Worm (Caenorhabditis elegans) whole organism, L1 larva: ENCODE measurements around the gene T28C6.7.

Experiments used
- C04F5.9 ChIP-seq: sonication (generic microtip); optimal IDR thresholded peaks from 2 replicates; lab custom pipeline; 2016; ENCODE audit warnings: missing genetic modification characterization, missing compliant biosample characterization
- C16A3.4 ChIP-seq: fragments of 150-350 bp; optimal IDR thresholded peaks from 2 replicates; lab custom pipeline; 2014; ENCODE audit warnings: missing biosample characterization, missing genetic modification characterization
- F16B12.6 ChIP-seq: fragments of 150-350 bp; optimal IDR thresholded peaks from 2 replicates; lab custom pipeline; 2014; ENCODE audit warnings: missing biosample characterization, missing genetic modification characterization
- Y116A8C.19 ChIP-seq: sonication (generic microtip); optimal IDR thresholded peaks from 2 replicates; lab custom pipeline; 2016; ENCODE audit warnings: missing compliant biosample characterization, missing genetic modification characterization, borderline replicate concordance
- aha-1 ChIP-seq: fragments of 150-350 bp; optimal IDR thresholded peaks from 2 replicates; lab custom pipeline; 2014; ENCODE audit warnings: missing biosample characterization, missing genetic modification characterization
- alr-1 ChIP-seq: fragments of 200-800 bp; sonication (Bioruptor generic); optimal IDR thresholded peaks from 2 replicates; lab custom pipeline; 2018; ENCODE audit warnings: borderline replicate concordance, mild to moderate bottlenecking, missing genetic modification characterization, missing compliant biosample characterization
- aly-2 ChIP-seq: fragments of 150-350 bp; optimal IDR thresholded peaks from 2 replicates; lab custom pipeline; 2014; ENCODE audit warnings: missing biosample characterization, missing genetic modification characterization
- ama-1 ChIP-seq: fragments of 150-350 bp; optimal IDR thresholded peaks from 2 replicates; lab custom pipeline; 2014
- blmp-1 ChIP-seq: fragments of 150-350 bp; optimal IDR thresholded peaks from 2 replicates; lab custom pipeline; 2014; ENCODE audit warnings: missing biosample characterization, missing genetic modification characterization
- dpl-1 ChIP-seq, 3 experiments: fragments of 150-350 bp in 2 of 3; sonication (generic microtip) in 1 of 3; optimal IDR thresholded peaks; 2 replicates each; lab custom pipeline; 2014 to 2017; ENCODE audit warnings: missing biosample characterization in 3 of 3, missing genetic modification characterization in 3 of 3, missing genetic modification reagents in 3 of 3
- dsc-1 ChIP-seq: sonication (generic microtip); optimal IDR thresholded peaks from 2 replicates; lab custom pipeline; 2016; ENCODE audit warnings: mild to moderate bottlenecking, missing genetic modification characterization, missing compliant biosample characterization
- efl-1 ChIP-seq, 4 experiments: fragments of 150-350 bp; optimal IDR thresholded peaks in 3 of 4; peaks in 1 of 4; 1 replicate in 1 of 4; 2 replicates in 3 of 4; lab custom pipeline; 2014; ENCODE audit warnings: missing biosample characterization in 2 of 4, missing genetic modification characterization in 2 of 4, missing genetic modification reagents in 2 of 4
- egl-13 ChIP-seq: sonication (generic microtip); optimal IDR thresholded peaks from 2 replicates; lab custom pipeline; 2016; ENCODE audit warnings: missing genotype, missing genetic modification reagents, missing genetic modification characterization, missing compliant biosample characterization
- elt-3 ChIP-seq, 6 experiments: fragments of 150-350 bp in 1 of 6; sonication (generic microtip); optimal IDR thresholded peaks; 2 replicates each; lab custom pipeline; 2017 to 2018; ENCODE audit warnings: missing biosample characterization in 6 of 6, missing genetic modification characterization in 6 of 6, inconsistent platforms in 1 of 6
- ets-5 ChIP-seq: fragments of 200-800 bp; sonication (Bioruptor generic); IDR thresholded peaks from 2 replicates; pipeline ENCODE4 v1.3.6; 2022; ENCODE audit warnings: missing genetic modification characterization, missing compliant biosample characterization
- fkh-10 ChIP-seq: sonication (generic microtip); optimal IDR thresholded peaks from 2 replicates; lab custom pipeline; 2017; ENCODE audit warnings: missing biosample characterization, missing genetic modification reagents, missing genetic modification characterization
- fos-1 ChIP-seq: fragments of 150-350 bp; optimal IDR thresholded peaks from 2 replicates; lab custom pipeline; 2014; ENCODE audit warnings: missing biosample characterization, missing genetic modification characterization
- grh-1 ChIP-seq: fragments of 200-800 bp; sonication (Bioruptor generic); IDR thresholded peaks from 2 replicates; pipeline ENCODE4 v1.3.6; 2022; ENCODE audit warnings: missing genetic modification reagents, missing genetic modification characterization, missing compliant biosample characterization
- hlh-4 ChIP-seq: sonication (generic microtip); optimal IDR thresholded peaks from 2 replicates; lab custom pipeline; 2016; ENCODE audit warnings: mild to moderate bottlenecking, missing genetic modification characterization, missing compliant biosample characterization
- jun-1 ChIP-seq: fragments of 150-350 bp; optimal IDR thresholded peaks from 2 replicates; lab custom pipeline; 2014; ENCODE audit warnings: missing biosample characterization, missing genetic modification reagents, missing genetic modification characterization
- lin-13 ChIP-seq: fragments of 150-350 bp; optimal IDR thresholded peaks from 2 replicates; lab custom pipeline; 2014; ENCODE audit warnings: missing biosample characterization, missing genetic modification reagents, missing genetic modification characterization
- lin-35 ChIP-seq, 2 experiments: fragments of 150-350 bp; optimal IDR thresholded peaks; 2 replicates each; lab custom pipeline; 2014; ENCODE audit warnings: missing biosample characterization in 2 of 2, missing genetic modification characterization in 2 of 2, missing genetic modification reagents in 2 of 2
- lir-3 ChIP-seq: sonication (generic microtip); optimal IDR thresholded peaks from 2 replicates; lab custom pipeline; 2016; ENCODE audit warnings: mild to moderate bottlenecking, missing genetic modification characterization, moderate library complexity, missing compliant biosample characterization; ENCODE audit not compliant: poor library complexity
- lsy-2 ChIP-seq, 2 experiments: fragments of 150-350 bp; optimal IDR thresholded peaks; 2 replicates each; lab custom pipeline; 2014; ENCODE audit warnings: missing biosample characterization in 2 of 2, missing genetic modification characterization in 2 of 2
- mab-9 ChIP-seq: fragments of 200-800 bp; sonication (Bioruptor generic); IDR thresholded peaks from 2 replicates; pipeline ENCODE4 v1.3.6; 2022; ENCODE audit warnings: missing genetic modification reagents, missing genetic modification characterization, missing compliant biosample characterization
- mdl-1 ChIP-seq, 2 experiments: fragments of 150-350 bp; optimal IDR thresholded peaks; 2 replicates each; lab custom pipeline; 2014 to 2017; ENCODE audit warnings: missing biosample characterization in 2 of 2, missing genetic modification characterization in 2 of 2, inconsistent platforms in 1 of 2
- mef-2 ChIP-seq: fragments of 150-350 bp; optimal IDR thresholded peaks from 2 replicates; lab custom pipeline; 2014; ENCODE audit warnings: missing biosample characterization, missing genetic modification characterization
- nhr-19 ChIP-seq: fragments of 200-800 bp; sonication (Bioruptor generic); conservative IDR thresholded peaks from 2 replicates; pipeline ENCODE4 v1.3.6; 2022; ENCODE audit warnings: missing genetic modification characterization, missing compliant biosample characterization
- nhr-20 ChIP-seq: sonication (generic microtip); optimal IDR thresholded peaks from 2 replicates; lab custom pipeline; 2016; ENCODE audit warnings: mild to moderate bottlenecking, missing genetic modification characterization, missing compliant biosample characterization
- nhr-237 ChIP-seq: fragments of 150-350 bp; optimal IDR thresholded peaks from 2 replicates; lab custom pipeline; 2014; ENCODE audit warnings: missing biosample characterization, missing genetic modification characterization
- nhr-28 ChIP-seq: fragments of 150-350 bp; optimal IDR thresholded peaks from 2 replicates; lab custom pipeline; 2014; ENCODE audit warnings: missing biosample characterization, missing genetic modification characterization
- nhr-47 ChIP-seq: sonication (generic microtip); optimal IDR thresholded peaks from 2 replicates; lab custom pipeline; 2016; ENCODE audit warnings: mild to moderate bottlenecking, missing genetic modification characterization, moderate library complexity, missing compliant biosample characterization
- nhr-71 ChIP-seq: sonication (generic microtip); optimal IDR thresholded peaks from 2 replicates; lab custom pipeline; 2016; ENCODE audit warnings: mild to moderate bottlenecking, missing genetic modification characterization, moderate library complexity, missing compliant biosample characterization
- nhr-76 ChIP-seq: sonication (generic microtip); optimal IDR thresholded peaks from 2 replicates; lab custom pipeline; 2017; ENCODE audit warnings: missing biosample characterization, missing genetic modification characterization
- pag-3 ChIP-seq: sonication (generic microtip); optimal IDR thresholded peaks from 2 replicates; lab custom pipeline; 2017; ENCODE audit warnings: missing genetic modification characterization, mild to moderate bottlenecking, missing compliant biosample characterization, antibody characterized with exemption, borderline replicate concordance; ENCODE audit not compliant: insufficient read depth
- pax-3 ChIP-seq: fragments of 200-800 bp; sonication (Bioruptor generic); optimal IDR thresholded peaks from 2 replicates; lab custom pipeline; 2018; ENCODE audit warnings: mild to moderate bottlenecking, missing genetic modification characterization, moderate library complexity, missing compliant biosample characterization
- pqm-1 ChIP-seq: sonication (generic microtip); optimal IDR thresholded peaks from 3 replicates; lab custom pipeline; 2017; ENCODE audit warnings: missing biosample characterization, missing genetic modification characterization
- rnt-1 ChIP-seq: sonication (generic microtip); optimal IDR thresholded peaks from 2 replicates; lab custom pipeline; 2016; ENCODE audit warnings: mild to moderate bottlenecking, missing genetic modification characterization, moderate library complexity, missing compliant biosample characterization
- skn-1 ChIP-seq: fragments of 150-350 bp; optimal IDR thresholded peaks from 2 replicates; lab custom pipeline; 2014; ENCODE audit warnings: missing biosample characterization, missing genetic modification characterization
- snpc-4 ChIP-seq: fragments of 150-350 bp; optimal IDR thresholded peaks from 2 replicates; lab custom pipeline; 2014; ENCODE audit warnings: missing biosample characterization, missing genetic modification characterization
- snu-23 ChIP-seq: sonication (generic microtip); optimal IDR thresholded peaks from 2 replicates; lab custom pipeline; 2016; ENCODE audit warnings: missing genetic modification characterization, missing compliant biosample characterization
- sox-4 ChIP-seq: sonication (generic microtip); optimal IDR thresholded peaks from 2 replicates; lab custom pipeline; 2016; ENCODE audit warnings: missing genetic modification characterization, missing compliant biosample characterization
- sup-37 ChIP-seq: fragments of 200-800 bp; sonication (Bioruptor generic); optimal IDR thresholded peaks from 2 replicates; lab custom pipeline; 2018; ENCODE audit warnings: mild to moderate bottlenecking, missing genetic modification characterization, missing compliant biosample characterization
- swsn-7 ChIP-seq: sonication (generic microtip); optimal IDR thresholded peaks from 2 replicates; lab custom pipeline; 2016; ENCODE audit warnings: missing genetic modification characterization, missing compliant biosample characterization
- unc-130 ChIP-seq: fragments of 150-350 bp; optimal IDR thresholded peaks from 2 replicates; lab custom pipeline; 2017; ENCODE audit warnings: missing biosample characterization, missing genetic modification characterization, inconsistent platforms
- unc-86 ChIP-seq: sonication (generic microtip); optimal IDR thresholded peaks from 2 replicates; lab custom pipeline; 2016; ENCODE audit warnings: missing genetic modification characterization, missing compliant biosample characterization
- unc-98 ChIP-seq: fragments of 200-800 bp; sonication (Bioruptor generic); IDR thresholded peaks from 2 replicates; pipeline ENCODE4 v1.3.6; 2022; ENCODE audit warnings: missing genetic modification characterization, missing compliant biosample characterization
- vab-15 ChIP-seq: sonication (generic microtip); optimal IDR thresholded peaks from 2 replicates; lab custom pipeline; 2017; ENCODE audit warnings: missing genotype, mild to moderate bottlenecking, missing genetic modification characterization, missing compliant biosample characterization
- xbp-1 ChIP-seq: sonication (generic microtip); optimal IDR thresholded peaks from 2 replicates; lab custom pipeline; 2016; ENCODE audit warnings: missing genetic modification characterization, missing compliant biosample characterization
- zag-1 ChIP-seq: fragments of 150-350 bp; optimal IDR thresholded peaks from 2 replicates; lab custom pipeline; 2014; ENCODE audit warnings: missing biosample characterization, missing genetic modification characterization
- ztf-11 ChIP-seq, 2 experiments: sonication (generic microtip); optimal IDR thresholded peaks; 2 replicates each; lab custom pipeline; 2016 to 2017; ENCODE audit warnings: missing genetic modification characterization in 2 of 2, missing biosample characterization in 1 of 2, missing compliant biosample characterization in 1 of 2

Gene T28C6.7

DNA sequence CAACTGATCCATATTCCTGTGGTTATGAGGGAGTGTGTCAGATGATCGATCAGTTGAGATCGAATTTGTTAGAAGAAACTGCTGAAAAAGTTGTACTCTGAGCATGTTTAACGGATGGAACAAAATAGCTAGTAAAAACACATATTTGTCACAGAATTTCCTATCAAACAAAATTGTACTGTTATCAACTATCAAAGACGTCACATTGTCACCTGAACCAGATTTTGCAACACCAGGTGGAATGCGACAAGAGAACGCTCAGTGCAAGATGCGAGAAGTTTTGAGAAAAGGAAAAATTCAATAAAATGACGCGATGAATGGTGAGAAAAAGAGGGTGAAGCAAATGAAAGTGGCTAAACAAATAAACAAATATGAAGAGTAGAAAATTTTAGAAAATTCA is 40.0 kb downstream of the T28C6.7 start:
- no peak for TF ChIP-seq dsc-1
- TF ChIP-seq efl-1 (optimal IDR thresholded peaks at IDR 0.05; lab: Kevin White, UChicago), result no peak
- TF ChIP-seq efl-1 (GFP tag; optimal IDR thresholded peaks at IDR 0.05 in 1 of 2; lab: Kevin White, UChicago), result peak in 1 of 2 experiments; percentile 63
- TF ChIP-seq Y116A8C.19, result no peak
- no peak for TF ChIP-seq F16B12.6 (tag; lab: Kevin White, UChicago)
- no peak for TF ChIP-seq unc-98 (GFP tag; lab: Robert Waterston, UW)
- no peak for TF ChIP-seq snu-23
- TF ChIP-seq nhr-19, result no peak
- TF ChIP-seq aha-1 (tag; lab: Kevin White, UChicago), result no peak
- no peak for TF ChIP-seq sup-37 (GFP tag; lab: Kevin White, UChicago)
- no peak for TF ChIP-seq zag-1 (tag; lab: Kevin White, UChicago)
- TF ChIP-seq vab-15, result no peak
- no peak for TF ChIP-seq hlh-4 (tag; lab: Kevin White, UChicago)
- TF ChIP-seq nhr-20 (tag; lab: Kevin White, UChicago), result peak; percentile 4
- TF ChIP-seq mef-2 (tag; lab: Kevin White, UChicago), result no peak
- no peak for TF ChIP-seq lsy-2 (tag; optimal IDR thresholded peaks at IDR 0.05; lab: Kevin White, UChicago)
- peak in 1 of 6 experiments; percentile 61 for TF ChIP-seq elt-3 (tag; optimal IDR thresholded peaks at IDR 0.05; lab: Kevin White, UChicago)
- no peak for TF ChIP-seq nhr-47 (tag; lab: Kevin White, UChicago)
- peak; percentile 11 for TF ChIP-seq blmp-1 (tag; lab: Kevin White, UChicago)
- no peak for TF ChIP-seq nhr-76 (tag; lab: Kevin White, UChicago)
- no peak for TF ChIP-seq pax-3 (tag; lab: Kevin White, UChicago)
- peak in 1 of 2 experiments; percentile 63 for TF ChIP-seq lin-35 (GFP tag; optimal IDR thresholded peaks at IDR 0.05; lab: Kevin White, UChicago)
- no peak for TF ChIP-seq nhr-28 (tag; lab: Kevin White, UChicago)

ce11 chrIV:8869624-8870023 is 42.0 kb downstream of the T28C6.7 start, which contains the start of gene npp-23:
npp-23 (minus strand) TSS chrIV:8869679.
- TF ChIP-seq rnt-1 (tag; lab: Kevin White, UChicago) (peak; percentile 58), nhr-28 (tag; lab: Kevin White, UChicago) (no peak), fos-1 (no peak), jun-1 (tag; lab: Kevin White, UChicago) (no peak), dpl-1 (GFP tag; optimal IDR thresholded peaks at IDR 0.05; lab: Kevin White, UChicago) (peak; percentile 93 to 96 (median 95)), mab-9 (GFP tag; lab: Robert Waterston, UW) (no peak), lsy-2 (tag; optimal IDR thresholded peaks at IDR 0.05; lab: Kevin White, UChicago) (peak in 1 of 2 experiments; percentile 60), nhr-237 (no peak), zag-1 (tag; lab: Kevin White, UChicago) (no peak), snu-23 (peak; percentile 72), mdl-1 (tag; optimal IDR thresholded peaks at IDR 0.05; lab: Kevin White, UChicago) (peak in 1 of 2 experiments; percentile 34), skn-1 (tag; lab: Kevin White, UChicago) (peak; percentile 51), unc-86 (tag; lab: Kevin White, UChicago) (no peak), aha-1 (tag; lab: Kevin White, UChicago) (no peak), nhr-71 (no peak), ama-1 (lab: Kevin White, UChicago) (no peak), C16A3.4 (tag; lab: Kevin White, UChicago) (peak; percentile 37), ztf-11 (tag; optimal IDR thresholded peaks at IDR 0.05; lab: Kevin White, UChicago) (no peak), dsc-1 (peak; percentile 53), swsn-7 (tag; lab: Kevin White, UChicago) (peak; percentile 50), ets-5 (no peak), egl-13 (tag; lab: Kevin White, UChicago) (peak; percentile 12), pqm-1 (tag; lab: Kevin White, UChicago) (no peak), F16B12.6 (tag; lab: Kevin White, UChicago) (peak; percentile 18), alr-1 (tag; lab: Kevin White, UChicago) (no peak), pag-3 (tag; lab: Kevin White, UChicago) (no peak), lir-3 (no peak), Y116A8C.19 (no peak), xbp-1 (tag; lab: Kevin White, UChicago) (peak; percentile 51), snpc-4 (peak; percentile 15), C04F5.9 (tag; lab: Kevin White, UChicago) (no peak), lin-13 (GFP tag; lab: Kevin White, UChicago) (peak; percentile 15), fkh-10 (GFP tag; lab: Kevin White, UChicago) (no peak), grh-1 (GFP tag; lab: Robert Waterston, UW) (peak; percentile 38; the same call in 1 of the 2 replicates), unc-130 (tag; lab: Kevin White, UChicago) (peak; percentile 46), aly-2 (peak; percentile 11), sox-4 (no peak)
